Worm (Caenorhabditis elegans) whole organism, L1 larva: Measurements from ENCODE around the gene R02F11.10.

Experiments
- C16A3.4 ChIP-seq: fragments of 150-350 bp; optimal IDR thresholded peaks from 2 replicates; lab custom pipeline; 2014; ENCODE audit warnings: missing biosample characterization, missing genetic modification characterization
- F16B12.6 ChIP-seq: fragments of 150-350 bp; optimal IDR thresholded peaks from 2 replicates; lab custom pipeline; 2014; ENCODE audit warnings: missing biosample characterization, missing genetic modification characterization
- Y116A8C.19 ChIP-seq: sonication (generic microtip); optimal IDR thresholded peaks from 2 replicates; lab custom pipeline; 2016; ENCODE audit warnings: missing compliant biosample characterization, missing genetic modification characterization, borderline replicate concordance
- aha-1 ChIP-seq: fragments of 150-350 bp; optimal IDR thresholded peaks from 2 replicates; lab custom pipeline; 2014; ENCODE audit warnings: missing biosample characterization, missing genetic modification characterization
- alr-1 ChIP-seq: fragments of 200-800 bp; sonication (Bioruptor generic); optimal IDR thresholded peaks from 2 replicates; lab custom pipeline; 2018; ENCODE audit warnings: borderline replicate concordance, mild to moderate bottlenecking, missing genetic modification characterization, missing compliant biosample characterization
- aly-2 ChIP-seq: fragments of 150-350 bp; optimal IDR thresholded peaks from 2 replicates; lab custom pipeline; 2014; ENCODE audit warnings: missing biosample characterization, missing genetic modification characterization
- ama-1 ChIP-seq: fragments of 150-350 bp; optimal IDR thresholded peaks from 2 replicates; lab custom pipeline; 2014
- blmp-1 ChIP-seq: fragments of 150-350 bp; optimal IDR thresholded peaks from 2 replicates; lab custom pipeline; 2014; ENCODE audit warnings: missing biosample characterization, missing genetic modification characterization
- ceh-63 ChIP-seq: fragments of 200-800 bp; sonication (Bioruptor generic); optimal IDR thresholded peaks from 2 replicates; lab custom pipeline; 2018; ENCODE audit warnings: mild to moderate bottlenecking, missing genetic modification characterization, missing compliant biosample characterization
- ceh-8 ChIP-seq: fragments of 200-800 bp; sonication (Bioruptor generic); optimal IDR thresholded peaks from 2 replicates; lab custom pipeline; 2018; ENCODE audit warnings: mild to moderate bottlenecking, missing genetic modification characterization, moderate library complexity, missing compliant biosample characterization
- dsc-1 ChIP-seq: sonication (generic microtip); optimal IDR thresholded peaks from 2 replicates; lab custom pipeline; 2016; ENCODE audit warnings: mild to moderate bottlenecking, missing genetic modification characterization, missing compliant biosample characterization
- efl-1 ChIP-seq, 4 experiments: fragments of 150-350 bp; optimal IDR thresholded peaks in 3 of 4; peaks in 1 of 4; 1 replicate in 1 of 4; 2 replicates in 3 of 4; lab custom pipeline; 2014; ENCODE audit warnings: missing biosample characterization in 2 of 4, missing genetic modification characterization in 2 of 4, missing genetic modification reagents in 2 of 4
- egl-13 ChIP-seq: sonication (generic microtip); optimal IDR thresholded peaks from 2 replicates; lab custom pipeline; 2016; ENCODE audit warnings: missing genotype, missing genetic modification reagents, missing genetic modification characterization, missing compliant biosample characterization
- egl-27 ChIP-seq, 2 experiments: fragments of 150-350 bp in 1 of 2; sonication (generic microtip); optimal IDR thresholded peaks; 3 replicates each; lab custom pipeline; 2017 to 2018; ENCODE audit warnings: missing biosample characterization in 2 of 2, missing genetic modification characterization in 2 of 2, missing genetic modification reagents in 2 of 2
- ets-5 ChIP-seq: fragments of 200-800 bp; sonication (Bioruptor generic); IDR thresholded peaks from 2 replicates; pipeline ENCODE4 v1.3.6; 2022; ENCODE audit warnings: missing genetic modification characterization, missing compliant biosample characterization
- fkh-4 ChIP-seq: sonication (generic microtip); optimal IDR thresholded peaks from 2 replicates; lab custom pipeline; 2016; ENCODE audit warnings: missing compliant biosample characterization, missing genetic modification characterization, borderline replicate concordance
- fos-1 ChIP-seq: fragments of 150-350 bp; optimal IDR thresholded peaks from 2 replicates; lab custom pipeline; 2014; ENCODE audit warnings: missing biosample characterization, missing genetic modification characterization
- grh-1 ChIP-seq: fragments of 200-800 bp; sonication (Bioruptor generic); IDR thresholded peaks from 2 replicates; pipeline ENCODE4 v1.3.6; 2022; ENCODE audit warnings: missing genetic modification reagents, missing genetic modification characterization, missing compliant biosample characterization
- hlh-4 ChIP-seq: sonication (generic microtip); optimal IDR thresholded peaks from 2 replicates; lab custom pipeline; 2016; ENCODE audit warnings: mild to moderate bottlenecking, missing genetic modification characterization, missing compliant biosample characterization
- hpl-2 ChIP-seq: fragments of 150-350 bp; optimal IDR thresholded peaks from 2 replicates; lab custom pipeline; 2014; ENCODE audit warnings: missing biosample characterization, missing genetic modification reagents, missing genetic modification characterization
- irx-1 ChIP-seq: sonication (generic microtip); optimal IDR thresholded peaks from 2 replicates; lab custom pipeline; 2016; ENCODE audit warnings: missing genetic modification characterization, missing compliant biosample characterization
- lin-13 ChIP-seq: fragments of 150-350 bp; optimal IDR thresholded peaks from 2 replicates; lab custom pipeline; 2014; ENCODE audit warnings: missing biosample characterization, missing genetic modification reagents, missing genetic modification characterization
- lin-14 ChIP-seq: fragments of 200-800 bp; sonication (Bioruptor generic); optimal IDR thresholded peaks from 2 replicates; lab custom pipeline; 2018; ENCODE audit warnings: mild to moderate bottlenecking, missing genetic modification characterization, moderate library complexity, missing compliant biosample characterization
- lin-35 ChIP-seq, 2 experiments: fragments of 150-350 bp; optimal IDR thresholded peaks; 2 replicates each; lab custom pipeline; 2014; ENCODE audit warnings: missing biosample characterization in 2 of 2, missing genetic modification characterization in 2 of 2, missing genetic modification reagents in 2 of 2
- lin-39 ChIP-seq: fragments of 150-350 bp; optimal IDR thresholded peaks from 2 replicates; lab custom pipeline; 2014; ENCODE audit warnings: missing biosample characterization, missing genetic modification reagents, missing genetic modification characterization
- lir-3 ChIP-seq: sonication (generic microtip); optimal IDR thresholded peaks from 2 replicates; lab custom pipeline; 2016; ENCODE audit warnings: mild to moderate bottlenecking, missing genetic modification characterization, moderate library complexity, missing compliant biosample characterization; ENCODE audit not compliant: poor library complexity
- lsy-2 ChIP-seq, 2 experiments: fragments of 150-350 bp; optimal IDR thresholded peaks; 2 replicates each; lab custom pipeline; 2014; ENCODE audit warnings: missing biosample characterization in 2 of 2, missing genetic modification characterization in 2 of 2
- mab-9 ChIP-seq: fragments of 200-800 bp; sonication (Bioruptor generic); IDR thresholded peaks from 2 replicates; pipeline ENCODE4 v1.3.6; 2022; ENCODE audit warnings: missing genetic modification reagents, missing genetic modification characterization, missing compliant biosample characterization
- mdl-1 ChIP-seq, 2 experiments: fragments of 150-350 bp; optimal IDR thresholded peaks; 2 replicates each; lab custom pipeline; 2014 to 2017; ENCODE audit warnings: missing biosample characterization in 2 of 2, missing genetic modification characterization in 2 of 2, inconsistent platforms in 1 of 2
- mef-2 ChIP-seq: fragments of 150-350 bp; optimal IDR thresholded peaks from 2 replicates; lab custom pipeline; 2014; ENCODE audit warnings: missing biosample characterization, missing genetic modification characterization
- nhr-11 ChIP-seq: fragments of 150-350 bp; optimal IDR thresholded peaks from 2 replicates; lab custom pipeline; 2014; ENCODE audit warnings: missing biosample characterization, missing genetic modification characterization
- nhr-12 ChIP-seq: sonication (generic microtip); optimal IDR thresholded peaks from 2 replicates; lab custom pipeline; 2017; ENCODE audit warnings: missing biosample characterization, missing genetic modification characterization
- nhr-20 ChIP-seq: sonication (generic microtip); optimal IDR thresholded peaks from 2 replicates; lab custom pipeline; 2016; ENCODE audit warnings: mild to moderate bottlenecking, missing genetic modification characterization, missing compliant biosample characterization
- nhr-28 ChIP-seq: fragments of 150-350 bp; optimal IDR thresholded peaks from 2 replicates; lab custom pipeline; 2014; ENCODE audit warnings: missing biosample characterization, missing genetic modification characterization
- nhr-71 ChIP-seq: sonication (generic microtip); optimal IDR thresholded peaks from 2 replicates; lab custom pipeline; 2016; ENCODE audit warnings: mild to moderate bottlenecking, missing genetic modification characterization, moderate library complexity, missing compliant biosample characterization
- nhr-76 ChIP-seq: sonication (generic microtip); optimal IDR thresholded peaks from 2 replicates; lab custom pipeline; 2017; ENCODE audit warnings: missing biosample characterization, missing genetic modification characterization
- nhr-85 ChIP-seq: sonication (generic microtip); peaks from one replicate; lab custom pipeline; 2016; ENCODE audit warnings: missing genetic modification characterization, inconsistent platforms, missing compliant biosample characterization
- nhr-90 ChIP-seq: sonication (generic microtip); optimal IDR thresholded peaks from 2 replicates; lab custom pipeline; 2016; ENCODE audit warnings: mild to moderate bottlenecking, missing genetic modification characterization, missing compliant biosample characterization; ENCODE audit not compliant: poor library complexity
- pax-3 ChIP-seq: fragments of 200-800 bp; sonication (Bioruptor generic); optimal IDR thresholded peaks from 2 replicates; lab custom pipeline; 2018; ENCODE audit warnings: mild to moderate bottlenecking, missing genetic modification characterization, moderate library complexity, missing compliant biosample characterization
- rnt-1 ChIP-seq: sonication (generic microtip); optimal IDR thresholded peaks from 2 replicates; lab custom pipeline; 2016; ENCODE audit warnings: mild to moderate bottlenecking, missing genetic modification characterization, moderate library complexity, missing compliant biosample characterization
- sox-4 ChIP-seq: sonication (generic microtip); optimal IDR thresholded peaks from 2 replicates; lab custom pipeline; 2016; ENCODE audit warnings: missing genetic modification characterization, missing compliant biosample characterization
- swsn-7 ChIP-seq: sonication (generic microtip); optimal IDR thresholded peaks from 2 replicates; lab custom pipeline; 2016; ENCODE audit warnings: missing genetic modification characterization, missing compliant biosample characterization
- tbx-2 ChIP-seq: sonication (generic microtip); optimal IDR thresholded peaks from 2 replicates; lab custom pipeline; 2016; ENCODE audit warnings: missing genetic modification characterization, missing compliant biosample characterization
- unc-130 ChIP-seq: fragments of 150-350 bp; optimal IDR thresholded peaks from 2 replicates; lab custom pipeline; 2017; ENCODE audit warnings: missing biosample characterization, missing genetic modification characterization, inconsistent platforms
- unc-98 ChIP-seq: fragments of 200-800 bp; sonication (Bioruptor generic); IDR thresholded peaks from 2 replicates; pipeline ENCODE4 v1.3.6; 2022; ENCODE audit warnings: missing genetic modification characterization, missing compliant biosample characterization
- vab-15 ChIP-seq: sonication (generic microtip); optimal IDR thresholded peaks from 2 replicates; lab custom pipeline; 2017; ENCODE audit warnings: missing genotype, mild to moderate bottlenecking, missing genetic modification characterization, missing compliant biosample characterization
- ztf-4 ChIP-seq: fragments of 150-350 bp; optimal IDR thresholded peaks from 2 replicates; lab custom pipeline; 2014; ENCODE audit warnings: missing biosample characterization, missing genetic modification characterization

R02F11.10 gene

DNA sequence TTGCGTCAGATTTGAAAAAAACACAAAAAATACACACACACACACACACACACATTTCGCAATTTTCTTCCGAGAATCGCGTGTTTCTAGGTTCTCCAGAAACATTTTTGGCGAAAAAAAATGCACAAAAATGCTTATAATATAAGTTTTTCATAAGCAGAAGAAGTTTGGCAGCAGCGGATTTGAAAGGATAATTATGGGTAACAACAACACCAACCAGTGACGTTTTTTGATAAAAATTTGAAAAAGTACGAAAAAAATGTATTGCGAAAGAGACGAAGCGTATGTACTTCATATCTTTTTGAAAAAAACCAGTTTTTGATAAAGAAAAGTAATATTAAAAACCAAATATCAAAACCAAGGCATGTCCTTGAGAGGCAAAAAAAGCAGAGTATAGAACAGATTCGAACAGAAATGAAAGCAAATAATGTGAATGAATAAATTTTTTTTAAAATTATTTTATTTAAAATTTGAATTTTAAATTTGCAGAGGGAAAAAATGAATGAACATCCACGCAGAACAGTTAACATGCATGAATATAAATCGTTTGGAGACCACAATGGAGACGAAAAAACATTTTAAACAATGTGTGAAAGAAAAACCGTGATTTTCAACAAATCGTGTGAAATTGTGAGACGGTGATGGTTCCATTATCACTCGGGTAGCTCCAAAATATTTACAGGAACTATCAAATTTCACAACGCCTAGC lies 34.9 kb downstream of the R02F11.10 start (continued):
- peak; percentile 51 for TF ChIP-seq nhr-85 (tag; lab: Kevin White, UChicago)
- peak; percentile 7 for TF ChIP-seq lin-14 (GFP tag; lab: Kevin White, UChicago)
- no peak for TF ChIP-seq nhr-28 (tag; lab: Kevin White, UChicago)
- TF ChIP-seq fos-1 (tag; lab: Kevin White, UChicago): no peak
- peak; percentile 57 for TF ChIP-seq nhr-71
- TF ChIP-seq nhr-20: peak; percentile 25
- peak; percentile 13 for TF ChIP-seq lin-13 (GFP tag; lab: Kevin White, UChicago)
- TF ChIP-seq grh-1: 0 out of 2 replicates have a peak, but pooled peaks have one; percentile 6
- TF ChIP-seq nhr-90 (tag; lab: Kevin White, UChicago): peak; percentile 72
- peak; percentile 3 for TF ChIP-seq hpl-2 (GFP tag; lab: Kevin White, UChicago)
- TF ChIP-seq, all 84 proteins: peak for 23

DNA sequence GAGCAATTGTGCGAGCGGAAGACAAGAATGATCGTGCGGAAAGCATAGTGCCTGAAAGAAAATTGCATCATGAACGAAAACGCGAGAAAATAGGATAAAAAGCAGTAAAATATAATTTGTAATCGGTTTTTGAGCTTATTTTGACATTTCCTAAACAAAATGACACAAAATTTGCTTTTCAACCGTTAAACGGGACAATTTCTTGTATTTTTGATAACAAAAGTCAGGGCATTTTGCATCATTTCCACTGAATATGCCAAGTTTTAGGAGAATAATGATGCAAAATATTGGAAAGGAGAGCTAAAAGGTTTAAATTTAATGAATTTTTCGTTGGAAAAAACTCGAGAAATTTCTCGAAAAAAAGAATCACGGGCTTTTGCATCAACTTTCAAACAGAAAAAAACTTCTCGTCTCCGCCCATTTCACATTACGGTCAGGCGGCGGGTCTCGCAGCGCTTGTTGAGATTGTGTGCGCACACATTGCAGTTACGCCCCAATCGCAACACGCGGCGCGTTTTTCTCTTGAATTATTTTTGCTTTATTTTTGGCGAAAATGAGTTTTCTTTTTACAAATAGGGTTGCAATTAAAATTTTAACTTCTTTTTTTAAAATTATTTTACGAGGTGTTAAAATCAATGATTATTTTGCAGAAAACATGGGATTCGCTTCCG lies 37.9 kb downstream of the R02F11.10 start, which contains the start of the genes hsp-6 and C37H5.5:
Gene hsp-6 (minus strand): TSS at position 51 of the 671 bp plus-strand sequence.
Gene C37H5.5 (plus strand): TSS at position 651 of the 671 bp plus-strand sequence.
- TF ChIP-seq lin-39: peak; percentile 20
- peak; percentile 10 for TF ChIP-seq fos-1 (tag; lab: Kevin White, UChicago)
- peak; percentile 79 for TF ChIP-seq swsn-7
- TF ChIP-seq unc-98 (GFP tag; lab: Robert Waterston, UW): no peak
- no peak for TF ChIP-seq nhr-76
- no peak for TF ChIP-seq nhr-12 (tag; lab: Kevin White, UChicago)
- peak; percentile 18; the same call in 1 of the 2 replicates for TF ChIP-seq mab-9 (GFP tag; lab: Robert Waterston, UW)
- peak; percentile 69 for TF ChIP-seq grh-1
- TF ChIP-seq tbx-2 (tag; lab: Kevin White, UChicago): peak; percentile 79
- TF ChIP-seq ets-5 (GFP tag; lab: Robert Waterston, UW): no peak
- TF ChIP-seq lin-13 (GFP tag; lab: Kevin White, UChicago): peak; percentile 72
- no peak for TF ChIP-seq vab-15 (tag; lab: Kevin White, UChicago)
- TF ChIP-seq nhr-11: no peak
- no peak for TF ChIP-seq alr-1 (tag; lab: Kevin White, UChicago)
- TF ChIP-seq F16B12.6 (tag; lab: Kevin White, UChicago): peak; percentile 21
- TF ChIP-seq hlh-4: no peak
- peak; percentile 68 for TF ChIP-seq aly-2 (tag; lab: Kevin White, UChicago)
- TF ChIP-seq lin-35 (GFP tag; optimal IDR thresholded peaks at IDR 0.05; lab: Kevin White, UChicago): peak; percentile 66 to 84
- no peak for TF ChIP-seq ceh-8
- peak; percentile 55 for TF ChIP-seq irx-1
- peak in 1 of 2 experiments; percentile 77 for TF ChIP-seq mdl-1 (tag; optimal IDR thresholded peaks at IDR 0.05; lab: Kevin White, UChicago)
- TF ChIP-seq mef-2 (tag; lab: Kevin White, UChicago): no peak
- TF ChIP-seq unc-130 (tag; lab: Kevin White, UChicago): peak; percentile 75
- TF ChIP-seq nhr-71: peak; percentile 91
- TF ChIP-seq Y116A8C.19: no peak
- TF ChIP-seq lir-3 (tag; lab: Kevin White, UChicago): no peak
- peak; percentile 78 to 83 for TF ChIP-seq efl-1 (optimal IDR thresholded peaks at IDR 0.05; lab: Kevin White, UChicago)
- peak; percentile 67 to 97 for TF ChIP-seq efl-1 (GFP tag; optimal IDR thresholded peaks at IDR 0.05 in 1 of 2; lab: Kevin White, UChicago)
- TF ChIP-seq dsc-1 (tag; lab: Kevin White, UChicago): peak; percentile 42
- peak; percentile 84 for TF ChIP-seq rnt-1 (tag; lab: Kevin White, UChicago)
- TF ChIP-seq C16A3.4 (tag; lab: Kevin White, UChicago): peak; percentile 87
- TF ChIP-seq blmp-1 (tag; lab: Kevin White, UChicago): no peak
- TF ChIP-seq sox-4: peak; percentile 40
- no peak for TF ChIP-seq aha-1 (tag; lab: Kevin White, UChicago)
- TF ChIP-seq ceh-63 (GFP tag; lab: Kevin White, UChicago): no peak
- TF ChIP-seq ama-1 (lab: Kevin White, UChicago): peak; percentile 19
- peak; percentile 53 for TF ChIP-seq egl-13 (tag; lab: Kevin White, UChicago)
- TF ChIP-seq ztf-4 (tag; lab: Kevin White, UChicago): peak; percentile 56
- TF ChIP-seq fkh-4 (tag; lab: Kevin White, UChicago): no peak
- no peak for TF ChIP-seq nhr-28 (tag; lab: Kevin White, UChicago)
- peak; percentile 87 to 95 for TF ChIP-seq lsy-2 (tag; optimal IDR thresholded peaks at IDR 0.05; lab: Kevin White, UChicago)
- TF ChIP-seq pax-3 (tag; lab: Kevin White, UChicago): peak; percentile 56
- no peak for TF ChIP-seq egl-27 (tag; optimal IDR thresholded peaks at IDR 0.05; lab: Kevin White, UChicago)
